Worm (Caenorhabditis elegans) whole organism, midembryonic: ENCODE results near the gene herd-1.

Experiments
- cog-1 ChIP-seq: sonication (generic microtip); optimal IDR thresholded peaks from 2 replicates; lab custom pipeline; 2016; ENCODE audit warnings: missing genetic modification characterization, missing compliant biosample characterization
- flt-1 ChIP-seq: fragments of 200-800 bp; sonication (Bioruptor generic); IDR thresholded peaks from 2 replicates; pipeline ENCODE4 v1.3.6; 2022; ENCODE audit warnings: missing genetic modification characterization, missing compliant biosample characterization
- klf-2 ChIP-seq: fragments of 200-800 bp; sonication (Bioruptor generic); conservative IDR thresholded peaks from 2 replicates; pipeline ENCODE4 v1.3.6; 2022; ENCODE audit warnings: missing genetic modification reagents, missing genetic modification characterization, missing compliant biosample characterization
- ref-1 ChIP-seq: fragments of 200-800 bp; sonication (Bioruptor generic); conservative IDR thresholded peaks from 2 replicates; pipeline ENCODE4 v1.3.6; 2022; ENCODE audit warnings: missing genetic modification reagents, missing genetic modification characterization, missing compliant biosample characterization
- tab-1 ChIP-seq: fragments of 200-800 bp; sonication (Bioruptor generic); IDR thresholded peaks from 2 replicates; pipeline ENCODE4 v1.3.6; 2022; ENCODE audit warnings: missing genetic modification characterization, missing compliant biosample characterization
- ztf-29 ChIP-seq: fragments of 200-800 bp; sonication (Bioruptor generic); IDR thresholded peaks from 2 replicates; pipeline ENCODE4 v1.3.6; 2022; ENCODE audit warnings: missing genetic modification reagents, missing genetic modification characterization, missing compliant biosample characterization

DNA sequence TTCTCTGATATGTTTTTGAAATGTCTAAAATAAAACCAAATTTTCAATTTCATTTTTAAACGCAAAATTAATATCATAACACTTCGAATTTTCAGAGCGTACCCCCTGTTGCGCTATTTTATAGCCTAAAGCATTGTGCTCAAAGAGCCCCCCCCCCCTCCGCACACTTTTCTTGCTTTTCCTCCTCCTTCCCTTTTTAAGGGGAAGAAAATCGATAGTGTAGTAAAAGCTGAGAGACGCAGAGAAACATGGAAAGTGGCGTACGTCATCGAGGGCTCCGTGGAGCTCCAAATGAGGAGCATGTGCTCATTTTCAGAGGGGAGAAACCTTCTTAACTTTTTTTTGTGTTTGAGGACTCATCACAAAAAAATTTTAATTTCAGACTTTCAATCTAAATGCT lies 23.8 kb upstream of the herd-1 start, which contains the start of gene cccp-1:
- TF ChIP-seq flt-1 (GFP tag; lab: Robert Waterston, UW), result no peak
- TF ChIP-seq ztf-29 (GFP tag; lab: Robert Waterston, UW), result no peak
- TF ChIP-seq tab-1 (GFP tag; lab: Robert Waterston, UW), result no peak
- no peak for TF ChIP-seq ref-1
- no peak for TF ChIP-seq cog-1
- TF ChIP-seq klf-2 (GFP tag; lab: Robert Waterston, UW), result no peak
